Worm (Caenorhabditis elegans) whole organism, midembryonic: ENCODE measurements around the gene lir-3.

ENCODE experiments used
- T22C8.4 ChIP-seq: fragments of 200-800 bp; sonication (Bioruptor generic); IDR thresholded peaks from 2 replicates; pipeline ENCODE4 v1.3.6; 2022; ENCODE audit warnings: missing genetic modification characterization, missing compliant biosample characterization
- cog-1 ChIP-seq: sonication (generic microtip); optimal IDR thresholded peaks from 2 replicates; lab custom pipeline; 2016; ENCODE audit warnings: missing genetic modification characterization, missing compliant biosample characterization
- flt-1 ChIP-seq: fragments of 200-800 bp; sonication (Bioruptor generic); IDR thresholded peaks from 2 replicates; pipeline ENCODE4 v1.3.6; 2022; ENCODE audit warnings: missing genetic modification characterization, missing compliant biosample characterization
- klf-2 ChIP-seq: fragments of 200-800 bp; sonication (Bioruptor generic); conservative IDR thresholded peaks from 2 replicates; pipeline ENCODE4 v1.3.6; 2022; ENCODE audit warnings: missing genetic modification reagents, missing genetic modification characterization, missing compliant biosample characterization
- med-1 ChIP-seq: sonication (generic microtip); optimal IDR thresholded peaks from 2 replicates; lab custom pipeline; 2017; ENCODE audit warnings: missing genetic modification characterization, mild to moderate bottlenecking, missing compliant biosample characterization, antibody characterized with exemption, missing genetic modification reagents; ENCODE audit not compliant: insufficient read depth
- ztf-23 ChIP-seq: fragments of 200-800 bp; sonication (Bioruptor generic); IDR thresholded peaks from 2 replicates; pipeline ENCODE4 v1.3.6; 2022; ENCODE audit warnings: missing genetic modification reagents, missing genetic modification characterization, missing compliant biosample characterization
- ztf-29 ChIP-seq: fragments of 200-800 bp; sonication (Bioruptor generic); IDR thresholded peaks from 2 replicates; pipeline ENCODE4 v1.3.6; 2022; ENCODE audit warnings: missing genetic modification reagents, missing genetic modification characterization, missing compliant biosample characterization

DNA sequence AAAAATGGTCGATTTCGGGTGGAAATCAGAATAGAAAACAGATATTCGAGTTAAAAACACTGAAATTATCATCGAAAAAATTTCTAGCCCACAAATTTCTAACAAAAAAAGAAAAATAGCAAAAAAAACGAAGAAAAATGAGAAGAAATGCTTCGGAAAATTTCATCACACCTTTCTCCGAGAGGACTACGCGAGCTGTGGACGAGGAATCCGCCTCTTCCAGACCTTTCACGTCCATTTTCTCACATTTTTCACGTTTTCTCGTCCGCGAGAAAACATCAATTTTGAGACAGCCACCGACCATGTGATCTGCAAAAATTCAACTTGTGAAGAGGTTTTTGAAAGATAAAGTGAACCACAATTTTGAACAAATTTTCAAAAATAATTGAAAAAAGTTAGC lies 8.2 kb downstream of the lir-3 start:
- no peak for TF ChIP-seq ztf-23 (GFP tag; lab: Robert Waterston, UW)
- no peak for TF ChIP-seq klf-2 (GFP tag; lab: Robert Waterston, UW)
- no peak for TF ChIP-seq flt-1
- TF ChIP-seq cog-1 (tag; lab: Kevin White, UChicago), result no peak
- no peak for TF ChIP-seq ztf-29 (GFP tag; lab: Robert Waterston, UW)
- no peak for TF ChIP-seq med-1 (GFP tag; lab: Kevin White, UChicago)
- TF ChIP-seq T22C8.4 (GFP tag; lab: Robert Waterston, UW), result no peak
